Worm (Caenorhabditis elegans) whole organism, L2 larva: ENCODE data around the gene ent-1.

Source experiments
- aly-2 ChIP-seq: fragments of 150-350 bp; optimal IDR thresholded peaks from 2 replicates; lab custom pipeline; 2014; ENCODE audit warnings: missing biosample characterization, missing genetic modification characterization
- ceh-16 ChIP-seq: fragments of 150-350 bp; optimal IDR thresholded peaks from 2 replicates; lab custom pipeline; 2014; ENCODE audit warnings: missing biosample characterization, missing genetic modification characterization
- crh-2 ChIP-seq: sonication (generic microtip); optimal IDR thresholded peaks from 2 replicates; lab custom pipeline; 2017; ENCODE audit warnings: missing biosample characterization, missing genetic modification characterization
- elt-1 ChIP-seq: fragments of 150-350 bp; optimal IDR thresholded peaks from 2 replicates; lab custom pipeline; 2014; ENCODE audit warnings: missing biosample characterization, missing genetic modification characterization
- fos-1 ChIP-seq: fragments of 150-350 bp; optimal IDR thresholded peaks from 2 replicates; lab custom pipeline; 2014; ENCODE audit warnings: missing biosample characterization, missing genetic modification characterization
- gmeb-1 ChIP-seq: fragments of 150-350 bp; optimal IDR thresholded peaks from 2 replicates; lab custom pipeline; 2014; ENCODE audit warnings: missing biosample characterization, missing genetic modification characterization
- lsy-2 ChIP-seq, 2 experiments: fragments of 150-350 bp in 1 of 2; sonication (generic microtip) in 1 of 2; optimal IDR thresholded peaks; 2 replicates each; lab custom pipeline; 2014 to 2017; ENCODE audit warnings: missing biosample characterization in 2 of 2, missing genetic modification characterization in 2 of 2
- unc-62 ChIP-seq: fragments of 150-350 bp; optimal IDR thresholded peaks from 2 replicates; lab custom pipeline; 2014; ENCODE audit warnings: missing biosample characterization, missing genetic modification reagents, missing genetic modification characterization
- zag-1 ChIP-seq: fragments of 150-350 bp; optimal IDR thresholded peaks from 2 replicates; lab custom pipeline; 2014; ENCODE audit warnings: missing biosample characterization, missing genetic modification characterization
- ztf-4 ChIP-seq: fragments of 150-350 bp; optimal IDR thresholded peaks from 2 replicates; lab custom pipeline; 2014; ENCODE audit warnings: missing biosample characterization, missing genetic modification characterization

DNA sequence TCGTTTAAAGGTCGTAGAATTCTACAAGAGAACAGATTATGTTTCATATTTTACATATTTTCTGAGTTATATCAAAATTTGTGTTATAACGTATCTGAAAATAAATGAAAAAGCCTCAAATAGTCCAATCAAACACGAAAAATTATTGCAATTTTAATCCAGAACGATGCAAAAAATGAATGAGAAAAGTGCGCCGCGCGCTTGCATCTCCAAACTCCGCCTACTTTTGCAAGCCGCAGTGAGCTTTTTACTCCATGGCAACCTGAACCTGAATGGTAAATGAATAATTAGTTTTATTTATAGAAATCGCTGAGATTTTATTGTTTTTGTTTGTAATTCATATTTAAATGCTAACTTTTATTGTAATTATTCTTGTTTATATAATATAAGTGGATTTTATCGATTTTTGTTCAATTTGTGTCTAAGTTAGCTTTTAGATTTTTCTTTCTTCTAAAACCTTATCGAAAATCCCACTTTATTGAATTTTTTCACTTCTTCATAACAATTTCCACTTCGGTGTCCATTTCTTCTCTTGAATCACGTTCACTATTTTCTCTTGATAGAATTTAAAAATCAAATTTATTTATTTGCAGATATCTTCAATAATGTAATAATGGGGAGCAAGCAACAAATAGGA, 992 bp upstream of the ent-1 start, which contains the start of gene ZK809.5:
- TF ChIP-seq elt-1 (no peak), aly-2 (tag; lab: Kevin White, UChicago) (no peak), fos-1 (tag; lab: Kevin White, UChicago) (no peak), ztf-4 (tag; lab: Kevin White, UChicago) (no peak), zag-1 (no peak), unc-62 (GFP tag; lab: Kevin White, UChicago) (no peak), ceh-16 (tag; lab: Kevin White, UChicago) (no peak), gmeb-1 (tag; lab: Kevin White, UChicago) (no peak), lsy-2 (tag; optimal IDR thresholded peaks at IDR 0.05; lab: Kevin White, UChicago) (peak in 1 of 2 experiments; percentile 23), crh-2 (tag; lab: Kevin White, UChicago) (no peak)
